Worm (Caenorhabditis elegans) whole organism, L4 larva: ENCODE data around the gene mlp-1.

Experiments used
- D1046.2 ChIP-seq: fragments of 200-800 bp; sonication (Bioruptor generic); IDR thresholded peaks from 2 replicates; pipeline ENCODE4 v1.3.6; 2022; ENCODE audit warnings: missing genetic modification characterization, missing compliant biosample characterization
- F26F4.8 ChIP-seq: fragments of 200-800 bp; sonication (Bioruptor generic); conservative IDR thresholded peaks from 2 replicates; pipeline ENCODE4 v1.3.6; 2022; ENCODE audit warnings: missing genetic modification characterization, missing compliant biosample characterization
- F49E8.2 ChIP-seq: sonication (generic microtip); optimal IDR thresholded peaks from 2 replicates; lab custom pipeline; 2016; ENCODE audit warnings: missing compliant biosample characterization, mild to moderate bottlenecking, missing genetic modification characterization, borderline replicate concordance
- T26A8.4 ChIP-seq: fragments of 200-800 bp; sonication (Bioruptor generic); IDR thresholded peaks from 2 replicates; pipeline ENCODE4 v1.3.6; 2022; ENCODE audit warnings: missing genetic modification characterization, missing compliant biosample characterization
- ZK337.2 ChIP-seq: fragments of 200-800 bp; sonication (Bioruptor generic); IDR thresholded peaks from 2 replicates; pipeline ENCODE4 v1.3.6; 2022; ENCODE audit warnings: missing genetic modification reagents, missing genetic modification characterization, missing compliant biosample characterization
- aha-1 ChIP-seq: fragments of 150-350 bp; peaks from one replicate; lab custom pipeline; 2014; ENCODE audit warnings: missing biosample characterization, missing genetic modification characterization
- aly-2 ChIP-seq: sonication (generic microtip); optimal IDR thresholded peaks from 2 replicates; lab custom pipeline; 2018; ENCODE audit warnings: missing biosample characterization, missing genetic modification characterization
- arid-1 ChIP-seq: fragments of 200-800 bp; sonication (Bioruptor generic); conservative IDR thresholded peaks from 2 replicates; pipeline ENCODE4 v1.3.6; 2022; ENCODE audit warnings: missing genetic modification reagents, missing genetic modification characterization, missing compliant biosample characterization
- ceh-32 ChIP-seq: sonication (generic microtip); optimal IDR thresholded peaks from 2 replicates; lab custom pipeline; 2016; ENCODE audit warnings: mild to moderate bottlenecking, missing genetic modification characterization, missing compliant biosample characterization; ENCODE audit not compliant: poor library complexity
- ceh-44 ChIP-seq: fragments of 200-800 bp; sonication (Bioruptor generic); IDR thresholded peaks from 2 replicates; pipeline ENCODE4 v1.3.6; 2022; ENCODE audit warnings: missing genetic modification reagents, missing genetic modification characterization, missing compliant biosample characterization
- ceh-62 ChIP-seq: sonication (generic microtip); optimal IDR thresholded peaks from 2 replicates; lab custom pipeline; 2017; ENCODE audit warnings: missing biosample characterization, missing genetic modification characterization
- ces-1 ChIP-seq: fragments of 150-350 bp; sonication (generic microtip); optimal IDR thresholded peaks from 4 replicates; lab custom pipeline; 2014; ENCODE audit warnings: missing biosample characterization, missing genetic modification reagents, missing genetic modification characterization
- daf-16 ChIP-seq, 3 experiments: sonication (generic microtip); optimal IDR thresholded peaks; 2 replicates each; lab custom pipeline; 2016 to 2017; ENCODE audit warnings: missing genetic modification characterization in 3 of 3, missing genetic modification reagents in 3 of 3, mild to moderate bottlenecking in 2 of 3, missing compliant biosample characterization in 2 of 3, missing biosample characterization in 1 of 3, moderate library complexity in 1 of 3
- dmd-6 ChIP-seq: fragments of 200-800 bp; sonication (Bioruptor generic); IDR thresholded peaks from 2 replicates; pipeline ENCODE4 v1.3.6; 2022; ENCODE audit warnings: missing genetic modification reagents, missing genetic modification characterization, missing compliant biosample characterization
- dpl-1 ChIP-seq: fragments of 150-350 bp; optimal IDR thresholded peaks from 2 replicates; lab custom pipeline; 2014; ENCODE audit warnings: missing biosample characterization, missing genetic modification reagents, missing genetic modification characterization
- dve-1 ChIP-seq: sonication (generic microtip); optimal IDR thresholded peaks from 2 replicates; lab custom pipeline; 2017; ENCODE audit warnings: antibody characterized with exemption, mild to moderate bottlenecking, missing genetic modification characterization, missing compliant biosample characterization; ENCODE audit not compliant: insufficient read depth
- egl-27 ChIP-seq: sonication (generic microtip); optimal IDR thresholded peaks from 3 replicates; lab custom pipeline; 2017; ENCODE audit warnings: missing biosample characterization, missing genetic modification reagents, missing genetic modification characterization
- egl-43 ChIP-seq: fragments of 200-800 bp; sonication (Bioruptor generic); IDR thresholded peaks from 2 replicates; pipeline ENCODE4 v1.3.6; 2022; ENCODE audit warnings: missing genetic modification reagents, missing genetic modification characterization, missing compliant biosample characterization
- fkh-10 ChIP-seq: fragments of 150-350 bp; optimal IDR thresholded peaks from 2 replicates; lab custom pipeline; 2014; ENCODE audit warnings: missing biosample characterization, missing genetic modification reagents, missing genetic modification characterization
- hlh-11 ChIP-seq: fragments of 200-800 bp; sonication (Bioruptor generic); optimal IDR thresholded peaks from 2 replicates; lab custom pipeline; 2018; ENCODE audit warnings: mild to moderate bottlenecking, missing genetic modification characterization, missing compliant biosample characterization
- hlh-30 ChIP-seq: sonication (generic microtip); optimal IDR thresholded peaks from 2 replicates; lab custom pipeline; 2017; ENCODE audit warnings: antibody characterized with exemption, mild to moderate bottlenecking, missing genetic modification characterization, missing compliant biosample characterization; ENCODE audit not compliant: insufficient read depth
- hmg-1.1 ChIP-seq: fragments of 200-800 bp; sonication (Bioruptor generic); IDR thresholded peaks from 2 replicates; pipeline ENCODE4 v1.3.6; 2022; ENCODE audit warnings: missing genetic modification reagents, missing genetic modification characterization, missing compliant biosample characterization
- jun-1 ChIP-seq: fragments of 150-350 bp; optimal IDR thresholded peaks from 2 replicates; lab custom pipeline; 2014; ENCODE audit warnings: missing biosample characterization, missing genetic modification reagents, missing genetic modification characterization
- lsy-2 ChIP-seq, 2 experiments: fragments of 150-350 bp in 1 of 2; sonication (generic microtip) in 1 of 2; optimal IDR thresholded peaks; 2 replicates each; lab custom pipeline; 2014 to 2017; ENCODE audit warnings: missing biosample characterization in 2 of 2, missing genetic modification characterization in 2 of 2
- mdl-1 ChIP-seq, 2 experiments: fragments of 150-350 bp in 1 of 2; sonication (generic microtip) in 1 of 2; optimal IDR thresholded peaks; 2 replicates each; lab custom pipeline; 2014 to 2017; ENCODE audit warnings: missing biosample characterization in 2 of 2, missing genetic modification characterization in 2 of 2
- mdt-29 ChIP-seq: fragments of 200-800 bp; sonication (Bioruptor generic); IDR thresholded peaks from 2 replicates; pipeline ENCODE4 v1.3.6; 2022; ENCODE audit warnings: missing genetic modification reagents, missing genetic modification characterization, missing compliant biosample characterization
- mes-2 ChIP-seq: sonication (generic microtip); optimal IDR thresholded peaks from 2 replicates; lab custom pipeline; 2016; ENCODE audit warnings: missing genotype, mild to moderate bottlenecking, missing genetic modification characterization, missing compliant biosample characterization; ENCODE audit not compliant: poor library complexity, severe bottlenecking
- mxl-2 ChIP-seq: fragments of 200-800 bp; sonication (Bioruptor generic); conservative IDR thresholded peaks from 2 replicates; pipeline ENCODE4 v1.3.6; 2022; ENCODE audit warnings: missing genetic modification reagents, missing genetic modification characterization, missing compliant biosample characterization
- nhr-10 ChIP-seq: fragments of 150-350 bp; optimal IDR thresholded peaks from 2 replicates; lab custom pipeline; 2014; ENCODE audit warnings: missing biosample characterization, missing genetic modification characterization
- nhr-111 ChIP-seq: fragments of 200-800 bp; sonication (Bioruptor generic); optimal IDR thresholded peaks from 2 replicates; lab custom pipeline; 2018; ENCODE audit warnings: mild to moderate bottlenecking, missing genetic modification characterization, missing compliant biosample characterization
- nhr-25 ChIP-seq: sonication (generic microtip); optimal IDR thresholded peaks from 2 replicates; lab custom pipeline; 2017; ENCODE audit warnings: missing genetic modification characterization, mild to moderate bottlenecking, missing compliant biosample characterization, antibody characterized with exemption, moderate library complexity, borderline replicate concordance; ENCODE audit not compliant: insufficient read depth
- nhr-28 ChIP-seq: fragments of 150-350 bp; optimal IDR thresholded peaks from 2 replicates; lab custom pipeline; 2014; ENCODE audit warnings: missing biosample characterization, missing genetic modification characterization
- nhr-41 ChIP-seq: fragments of 200-800 bp; sonication (Bioruptor generic); IDR thresholded peaks from 2 replicates; pipeline ENCODE4 v1.3.6; 2022; ENCODE audit warnings: missing genetic modification reagents, missing genetic modification characterization, missing compliant biosample characterization
- nhr-42 ChIP-seq: fragments of 200-800 bp; sonication (Bioruptor generic); IDR thresholded peaks from 2 replicates; pipeline ENCODE4 v1.3.6; 2022; ENCODE audit warnings: missing genetic modification characterization, missing compliant biosample characterization
- nhr-76 ChIP-seq: fragments of 150-350 bp; optimal IDR thresholded peaks from 2 replicates; lab custom pipeline; 2014; ENCODE audit warnings: missing biosample characterization, missing genetic modification characterization
- php-3 ChIP-seq: fragments of 200-800 bp; sonication (Bioruptor generic); IDR thresholded peaks from 2 replicates; pipeline ENCODE4 v1.3.6; 2022; ENCODE audit warnings: missing genetic modification reagents, missing genetic modification characterization, missing compliant biosample characterization
- pqm-1 ChIP-seq: sonication (generic microtip); optimal IDR thresholded peaks from 2 replicates; lab custom pipeline; 2017; ENCODE audit warnings: missing biosample characterization, missing genetic modification characterization
- rbr-2 ChIP-seq: sonication (generic microtip); optimal IDR thresholded peaks from 2 replicates; lab custom pipeline; 2016; ENCODE audit warnings: missing genotype, missing genetic modification characterization, missing compliant biosample characterization
- sdz-12 ChIP-seq: fragments of 200-800 bp; sonication (Bioruptor generic); optimal IDR thresholded peaks from 2 replicates; lab custom pipeline; 2018; ENCODE audit warnings: mild to moderate bottlenecking, missing genetic modification characterization, missing compliant biosample characterization
- ztf-7 ChIP-seq: fragments of 150-350 bp; optimal IDR thresholded peaks from 2 replicates; lab custom pipeline; 2014; ENCODE audit warnings: missing biosample characterization, missing genetic modification characterization

Gene mlp-1

DNA sequence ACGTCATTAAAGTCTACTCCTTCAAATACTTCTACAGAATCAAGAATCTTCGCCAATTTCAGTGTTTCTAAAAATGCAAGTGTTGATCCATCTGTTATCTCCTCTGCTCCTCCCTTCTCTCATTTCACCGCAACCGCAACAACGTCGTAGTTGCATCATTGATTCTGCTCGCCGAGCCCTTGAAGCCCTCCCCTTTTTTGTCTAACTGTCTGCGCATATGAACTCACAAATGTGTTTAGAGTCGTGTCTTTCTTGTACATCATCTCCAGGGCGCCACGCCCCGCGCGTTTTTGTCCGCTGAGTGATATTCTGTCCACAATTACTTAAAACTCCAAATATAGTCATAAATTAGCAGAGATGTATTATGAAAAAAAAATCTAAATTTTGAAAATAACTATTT is 13.2 kb upstream of the mlp-1 start:
- TF ChIP-seq mes-2 (tag; lab: Kevin White, UChicago) (peak; percentile 10), hmg-1.1 (GFP tag; lab: Robert Waterston, UW) (peak; percentile 40; the same call in 1 of the 2 replicates), aha-1 (tag; lab: Kevin White, UChicago) (peak; percentile 96), egl-27 (tag; lab: Kevin White, UChicago) (no peak), egl-43 (GFP tag; lab: Robert Waterston, UW) (no peak), dve-1 (tag; lab: Kevin White, UChicago) (no peak), F49E8.2 (no peak), lsy-2 (tag; optimal IDR thresholded peaks at IDR 0.05; lab: Kevin White, UChicago) (peak in 1 of 2 experiments; percentile 4)

DNA sequence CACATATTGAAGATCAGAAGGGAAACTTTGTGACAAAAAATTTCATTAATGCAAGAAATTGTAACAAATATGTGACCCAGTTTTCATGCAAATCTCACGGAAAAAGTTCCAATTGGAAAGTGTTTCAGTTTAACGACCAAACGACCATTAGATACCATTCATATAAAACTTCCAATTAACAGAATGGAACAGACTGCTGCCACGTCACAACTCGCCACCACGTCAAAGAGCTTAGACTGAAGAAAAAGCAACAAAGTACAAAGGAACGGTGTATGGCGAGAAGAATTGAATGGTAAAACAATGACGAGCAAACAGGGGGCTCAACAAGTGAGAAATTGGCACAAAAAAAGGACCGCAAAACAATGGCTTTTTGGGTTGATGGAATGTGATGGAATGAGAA is 10.5 kb upstream of the mlp-1 start, which contains the start of gene T04C9.3:
T04C9.3 (plus strand) TSS at position 301 of the 400 bp plus-strand sequence.
- TF ChIP-seq nhr-111: no peak
- TF ChIP-seq nhr-28 (tag; lab: Kevin White, UChicago): no peak
- no peak for TF ChIP-seq sdz-12 (GFP tag; lab: Kevin White, UChicago)
- no peak for TF ChIP-seq aha-1 (tag; lab: Kevin White, UChicago)
- TF ChIP-seq arid-1: no peak
- no peak for TF ChIP-seq ztf-7
- TF ChIP-seq D1046.2 (GFP tag; lab: Robert Waterston, UW): no peak
- TF ChIP-seq nhr-76 (tag; lab: Kevin White, UChicago): no peak
- TF ChIP-seq ces-1 (GFP tag; lab: Kevin White, UChicago): no peak
- TF ChIP-seq mdt-29 (GFP tag; lab: Robert Waterston, UW): no peak
- no peak for TF ChIP-seq nhr-42
- no peak for TF ChIP-seq mxl-2 (GFP tag; lab: Robert Waterston, UW)
- TF ChIP-seq nhr-25 (tag; lab: Kevin White, UChicago): no peak

DNA sequence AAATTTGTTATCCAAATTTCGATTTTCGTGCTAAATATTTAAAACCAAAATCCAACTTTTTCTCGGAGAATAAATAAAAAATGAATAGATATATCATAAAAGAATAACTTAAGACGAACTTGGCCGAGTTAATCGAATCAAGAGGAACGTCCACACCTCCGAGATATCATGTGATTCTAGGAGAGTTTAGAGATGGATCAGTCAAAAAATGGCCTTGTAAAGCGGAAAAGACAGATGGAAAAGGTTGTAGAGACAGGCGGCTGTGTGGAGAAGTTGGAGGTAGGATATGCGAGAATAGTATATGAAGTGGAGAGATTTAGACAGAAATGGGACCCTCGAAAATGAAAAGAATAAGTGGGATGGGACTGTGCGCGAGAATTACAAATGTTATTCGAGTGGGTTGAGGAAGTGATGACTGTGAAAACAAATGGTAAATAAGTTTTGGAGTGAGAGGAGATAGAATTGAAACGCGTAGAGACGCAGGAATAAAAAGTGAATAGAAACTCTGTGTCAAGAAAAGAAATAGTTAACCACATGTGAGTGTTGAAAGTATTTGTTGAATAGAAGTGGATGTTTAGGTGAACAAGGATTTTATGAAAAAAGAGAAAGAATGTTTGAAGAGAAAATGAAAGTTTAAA is 8.0 kb upstream of the mlp-1 start:
- TF ChIP-seq rbr-2 (no peak), aha-1 (tag; lab: Kevin White, UChicago) (peak; percentile 66), nhr-28 (tag; lab: Kevin White, UChicago) (peak; percentile 14), F49E8.2 (no peak), nhr-25 (tag; lab: Kevin White, UChicago) (peak; percentile 22), ceh-44 (no peak), hlh-30 (tag; lab: Kevin White, UChicago) (peak; percentile 29)
- TF ChIP-seq, all 104 proteins: peak for 4

DNA sequence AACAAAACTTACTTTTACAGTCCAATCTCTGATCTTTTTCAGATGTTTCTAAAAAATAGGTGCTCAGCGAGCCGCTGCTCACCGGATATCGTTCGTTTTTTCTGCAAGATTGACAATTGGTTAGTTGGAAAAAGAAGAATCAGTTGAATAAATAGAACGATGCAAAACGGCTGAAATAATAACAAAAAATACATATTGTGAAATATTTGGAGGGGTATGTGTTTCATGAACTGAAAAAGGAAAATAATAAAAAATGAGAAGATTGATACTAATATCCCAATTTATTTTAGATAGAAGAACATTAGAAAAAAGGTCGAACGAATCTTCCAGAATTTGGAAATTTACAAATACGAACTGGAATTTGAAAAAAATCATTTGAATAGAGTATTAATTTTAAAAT is 7.2 kb upstream of the mlp-1 start, which contains the start of gene frm-2:
frm-2 (minus strand) TSS at position 101 of the 400 bp plus-strand sequence.
- no peak for TF ChIP-seq aly-2 (tag; lab: Kevin White, UChicago)
- TF ChIP-seq ZK337.2 (GFP tag; lab: Robert Waterston, UW): no peak
- TF ChIP-seq ceh-62 (tag; lab: Kevin White, UChicago): no peak
- no peak for TF ChIP-seq mdl-1 (tag; optimal IDR thresholded peaks at IDR 0.05; lab: Kevin White, UChicago)
- TF ChIP-seq nhr-28 (tag; lab: Kevin White, UChicago): no peak

DNA sequence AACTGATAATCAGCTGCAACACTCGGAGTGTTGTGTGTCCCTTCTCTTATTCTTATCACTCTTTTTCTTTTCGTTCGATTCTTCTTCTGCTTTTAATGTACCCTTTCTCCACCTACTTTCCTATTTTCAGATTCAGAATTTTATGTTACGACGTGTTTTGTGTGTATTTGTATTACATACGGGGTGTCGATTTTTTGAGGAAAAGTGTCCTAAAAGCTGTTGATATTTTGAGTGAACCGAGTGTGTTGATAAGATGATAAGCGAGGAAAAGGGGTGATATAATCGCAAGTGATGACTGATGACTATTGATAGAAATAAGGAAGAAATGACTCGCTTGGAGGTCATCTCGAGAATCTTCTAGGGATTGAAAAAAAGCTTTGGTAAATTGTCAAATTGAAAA is 6.6 kb upstream of the mlp-1 start:
- no peak for TF ChIP-seq T26A8.4
- TF ChIP-seq F26F4.8 (GFP tag; lab: Robert Waterston, UW): no peak
- TF ChIP-seq nhr-10 (tag; lab: Kevin White, UChicago): no peak
- TF ChIP-seq nhr-25 (tag; lab: Kevin White, UChicago): no peak
- TF ChIP-seq php-3 (GFP tag; lab: Robert Waterston, UW): 0 out of 2 replicates have a peak, but pooled peaks have one; percentile 34
- TF ChIP-seq ceh-32 (tag; lab: Kevin White, UChicago): no peak
- no peak for TF ChIP-seq D1046.2 (GFP tag; lab: Robert Waterston, UW)
- TF ChIP-seq dpl-1 (GFP tag; lab: Kevin White, UChicago): no peak
- peak; percentile 56; the same call in 1 of the 2 replicates for TF ChIP-seq nhr-41
- TF ChIP-seq nhr-28 (tag; lab: Kevin White, UChicago): peak; percentile 77
- TF ChIP-seq dmd-6 (GFP tag; lab: Robert Waterston, UW): peak; percentile 45
- TF ChIP-seq jun-1 (tag; lab: Kevin White, UChicago): no peak
- TF ChIP-seq hlh-11 (tag; lab: Kevin White, UChicago): peak; percentile 84
- TF ChIP-seq pqm-1 (tag; lab: Kevin White, UChicago): peak; percentile 97
- no peak for TF ChIP-seq fkh-10
- TF ChIP-seq dve-1 (tag; lab: Kevin White, UChicago): peak; percentile 35
- no peak for TF ChIP-seq daf-16 (GFP tag; optimal IDR thresholded peaks at IDR 0.05; lab: Kevin White, UChicago)
- peak; percentile 84 for TF ChIP-seq daf-16 (tag; optimal IDR thresholded peaks at IDR 0.05; lab: Kevin White, UChicago)
- no peak for TF ChIP-seq mes-2 (tag; lab: Kevin White, UChicago)
